Worm (Caenorhabditis elegans) whole organism, late embryonic: Measurements from ENCODE around the gene mrp-6.

Source experiments
- ama-1 ChIP-seq: fragments of 150-350 bp; optimal IDR thresholded peaks from 2 replicates; lab custom pipeline; 2014
- ceh-9 ChIP-seq: sonication (generic microtip); optimal IDR thresholded peaks from 2 replicates; lab custom pipeline; 2016; ENCODE audit warnings: mild to moderate bottlenecking, missing genetic modification characterization, inconsistent platforms, missing compliant biosample characterization
- elt-2 ChIP-seq: sonication (generic microtip); optimal IDR thresholded peaks from 2 replicates; lab custom pipeline; 2016; ENCODE audit warnings: missing genetic modification reagents, missing genetic modification characterization, missing compliant biosample characterization
- fkh-10 ChIP-seq: fragments of 150-350 bp; optimal IDR thresholded peaks from 2 replicates; lab custom pipeline; 2014; ENCODE audit warnings: missing biosample characterization, missing genetic modification reagents, missing genetic modification characterization
- sox-4 ChIP-seq: sonication (generic microtip); optimal IDR thresholded peaks from 2 replicates; lab custom pipeline; 2017; ENCODE audit warnings: mild to moderate bottlenecking, missing genetic modification characterization, inconsistent platforms, missing compliant biosample characterization
- zip-5 ChIP-seq: sonication (generic microtip); optimal IDR thresholded peaks from 2 replicates; lab custom pipeline; 2016; ENCODE audit warnings: missing genetic modification characterization, missing compliant biosample characterization

- TF ChIP-seq fkh-10 (GFP tag; lab: Kevin White, UChicago), result no peak
- TF ChIP-seq zip-5 (tag; lab: Kevin White, UChicago), result no peak
- TF ChIP-seq ceh-9, result no peak
- TF ChIP-seq ama-1, result peak; percentile 83
- no peak for TF ChIP-seq elt-2 (tag; lab: Kevin White, UChicago)
- TF ChIP-seq sox-4 (tag; lab: Kevin White, UChicago), result no peak
Measured at ce11 chrX:4222779-4223387, 36.3 kb upstream of the mrp-6 start.
